Worm (Caenorhabditis elegans): ENCODE results near the gene Y54G2A.11.

DNA sequence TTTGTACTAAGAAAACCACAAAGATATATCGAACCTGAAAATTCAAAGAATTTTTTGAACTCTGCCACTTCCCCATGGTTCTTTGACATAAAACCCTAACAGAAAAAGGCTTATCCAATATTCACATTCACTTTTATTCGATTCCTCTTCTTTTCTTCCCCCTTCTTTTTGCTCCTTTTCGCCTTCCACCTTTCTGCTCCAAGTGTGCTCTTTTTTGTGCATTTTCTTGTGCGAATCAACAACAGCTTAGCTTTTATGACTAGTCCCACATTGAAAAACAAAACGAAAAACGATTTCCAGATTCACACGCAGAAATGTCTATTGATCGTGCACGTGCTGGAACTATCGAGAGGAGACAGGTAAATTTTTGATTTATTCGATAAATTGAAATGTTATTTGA, 20.0 kb downstream of the Y54G2A.11 start, which contains the start of gene Y54G2A.41:
- TF ChIP-seq hlh-30 (tag; optimal IDR thresholded peaks at IDR 0.05; ENCODE audit: insufficient read depth) (no peak), elt-2 (tag; optimal IDR thresholded peaks at IDR 0.05) (no peak), unc-55 (GFP tag; optimal IDR thresholded peaks at IDR 0.05) (no peak), ceh-48 (tag; optimal IDR thresholded peaks at IDR 0.05) (no peak)
